Fruit fly (Drosophila melanogaster) whole organism, embryonic: ENCODE results near the gene Theg.

Source experiments
- CG10979 ChIP-seq: fragments of 200-800 bp; sonication (Bioruptor generic); optimal IDR thresholded peaks from 2 replicates; lab custom pipeline; 2018; ENCODE audit warnings: missing biosample characterization, mild to moderate bottlenecking, missing genetic modification characterization, moderate library complexity
- CG13424 ChIP-seq: fragments of 200-800 bp; sonication (Bioruptor generic); optimal IDR thresholded peaks from 2 replicates; lab custom pipeline; 2019; ENCODE audit warnings: missing biosample characterization, mild to moderate bottlenecking, missing genetic modification characterization, moderate library complexity
- CG14441 ChIP-seq: fragments of 200-800 bp; sonication (Bioruptor generic); IDR thresholded peaks from 2 replicates; pipeline ENCODE4 v1.3.6; 2022; ENCODE audit warnings: missing biosample characterization, missing genetic modification characterization
- CG14667 ChIP-seq: fragments of 200-800 bp; sonication (Bioruptor generic); IDR thresholded peaks from 2 replicates; pipeline ENCODE4 v1.3.6; 2022; ENCODE audit warnings: missing biosample characterization, missing genetic modification characterization
- CG4360 ChIP-seq: fragments of 200-800 bp; sonication (Bioruptor generic); IDR thresholded peaks from 2 replicates; pipeline ENCODE4 v1.3.6; 2022; ENCODE audit warnings: missing biosample characterization, missing genetic modification characterization
- CG7556 ChIP-seq: fragments of 200-800 bp; sonication (Bioruptor generic); optimal IDR thresholded peaks from 2 replicates; lab custom pipeline; 2017; ENCODE audit warnings: missing biosample characterization, mild to moderate bottlenecking, missing genetic modification characterization
- Fer1 ChIP-seq: fragments of 200-800 bp; sonication (Bioruptor generic); optimal IDR thresholded peaks from 2 replicates; lab custom pipeline; 2017; ENCODE audit warnings: missing biosample characterization, mild to moderate bottlenecking, missing genetic modification characterization
- Med ChIP-seq: fragments of 200-800 bp; sonication (Bioruptor generic); peaks from one replicate; lab custom pipeline; 2016; ENCODE audit warnings: missing biosample characterization, missing genetic modification characterization, mild to moderate bottlenecking, inconsistent platforms, moderate library complexity
- NC2α ChIP-seq: fragments of 200-800 bp; sonication (Bioruptor generic); optimal IDR thresholded peaks from 2 replicates; lab custom pipeline; 2016; ENCODE audit warnings: missing biosample characterization, missing genetic modification characterization
- esg ChIP-seq: fragments of 200-800 bp; sonication (Bioruptor generic); conservative IDR thresholded peaks from 2 replicates; pipeline ENCODE4 v1.3.6; 2022; ENCODE audit warnings: missing biosample characterization, missing genetic modification characterization
- fru ChIP-seq: fragments of >200 bp; optimal IDR thresholded peaks from 2 replicates; lab custom pipeline; 2017
- scrt ChIP-seq: fragments of 200-800 bp; sonication (Bioruptor generic); optimal IDR thresholded peaks from 2 replicates; lab custom pipeline; 2018; ENCODE audit warnings: missing biosample characterization, mild to moderate bottlenecking, missing genetic modification characterization, moderate library complexity

DNA sequence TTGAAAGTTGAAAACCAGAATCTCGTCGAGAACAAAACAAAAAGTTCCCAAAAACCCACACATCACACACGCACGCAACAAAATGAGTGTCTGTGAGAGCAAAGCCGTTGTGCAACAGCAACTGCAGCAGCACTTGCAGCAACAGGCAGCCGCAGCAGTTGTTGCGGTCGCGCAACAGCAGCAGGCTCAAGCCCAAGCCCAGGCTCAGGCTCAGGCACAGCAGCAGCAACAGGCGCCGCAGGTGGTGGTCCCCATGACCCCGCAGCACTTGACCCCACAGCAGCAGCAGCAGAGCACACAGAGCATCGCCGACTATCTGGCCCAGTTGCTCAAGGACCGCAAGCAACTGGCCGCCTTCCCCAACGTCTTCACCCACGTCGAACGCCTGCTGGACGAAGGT, 28.5 kb downstream of the Theg start:
- TF ChIP-seq CG14441 (GFP tag; lab: Robert Waterston, UW) (no peak), scrt (no peak), CG10979 (tag; lab: Kevin White, UChicago) (no peak), esg (GFP tag; lab: Robert Waterston, UW) (no peak), fru (no peak), CG14667 (no peak), NC2α (GFP tag; lab: Kevin White, UChicago) (no peak), CG7556 (GFP tag; lab: Kevin White, UChicago) (no peak), Fer1 (no peak), CG13424 (no peak), CG4360 (GFP tag; lab: Robert Waterston, UW) (no peak), Med (no peak)
